Worm (Caenorhabditis elegans) whole organism, L4/young adult: Measurements from ENCODE around the gene npp-18.

Source experiments
- W03F9.2 ChIP-seq: fragments of 150-350 bp; optimal IDR thresholded peaks from 2 replicates; lab custom pipeline; 2014; ENCODE audit warnings: missing biosample characterization, missing genetic modification characterization
- dao-5 ChIP-seq: sonication (generic microtip); optimal IDR thresholded peaks from 2 replicates; lab custom pipeline; 2016; ENCODE audit warnings: missing genotype, missing genetic modification characterization, moderate library complexity, missing compliant biosample characterization
- him-1 ChIP-seq: sonication (generic microtip); optimal IDR thresholded peaks from 2 replicates; lab custom pipeline; 2016; ENCODE audit warnings: missing genotype, missing genetic modification reagents, missing genetic modification characterization, missing compliant biosample characterization

- TF ChIP-seq W03F9.2, result no peak
- TF ChIP-seq him-1 (tag; lab: Kevin White, UChicago), result no peak
- TF ChIP-seq dao-5 (tag; lab: Kevin White, UChicago), result no peak
Measured at ce11 chrIII:13333754-13334153, 37.1 kb downstream of the npp-18 start, which contains the start of gene sdz-20.
